Worm (Caenorhabditis elegans): Measurements from ENCODE around the gene C47E12.12.

DNA sequence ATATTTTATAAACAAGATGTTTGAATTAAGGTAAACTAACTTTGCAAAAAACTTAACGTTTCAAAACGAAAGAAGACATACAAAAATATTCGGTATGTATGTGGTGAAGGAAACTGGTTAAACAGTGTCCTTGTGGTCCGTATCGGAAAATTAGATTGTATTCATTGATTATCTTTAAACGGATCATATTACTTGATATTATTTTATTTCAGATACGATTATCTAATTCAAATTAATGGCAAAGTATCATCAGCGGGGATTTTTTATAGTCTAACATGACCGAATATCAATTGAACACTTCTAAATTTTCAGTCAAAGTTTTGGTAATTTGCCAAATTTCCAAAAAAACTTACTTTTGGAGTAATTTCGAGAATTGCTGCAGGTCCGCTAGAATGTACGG is 34.3 kb upstream of the C47E12.12 start, which contains the start of gene C47E12.13:
- TF ChIP-seq nhr-76 (tag; optimal IDR thresholded peaks at IDR 0.05) (no peak), snpc-4 (tag; optimal IDR thresholded peaks at IDR 0.05) (no peak), ztf-11 (tag; optimal IDR thresholded peaks at IDR 0.05) (no peak), nhr-12 (tag; optimal IDR thresholded peaks at IDR 0.05) (no peak), pha-4 (tag; optimal IDR thresholded peaks at IDR 0.05) (no peak), mep-1 (tag; optimal IDR thresholded peaks at IDR 0.05) (no peak), mab-5 (tag; optimal IDR thresholded peaks at IDR 0.05) (no peak)

All from whole organism, mixed stage, embryonic.